Worm (Caenorhabditis elegans) whole organism, mixed stage, embryonic: ENCODE results near the gene jmjd-5.

Experiments
- ceh-43 ChIP-seq: fragments of 200-800 bp; sonication (Bioruptor generic); optimal IDR thresholded peaks from 2 replicates; lab custom pipeline; 2018; ENCODE audit warnings: mild to moderate bottlenecking, missing genetic modification characterization, moderate library complexity, missing compliant biosample characterization
- elt-1 ChIP-seq: sonication (generic microtip); optimal IDR thresholded peaks from 2 replicates; lab custom pipeline; 2017; ENCODE audit warnings: missing genetic modification characterization, mild to moderate bottlenecking, missing compliant biosample characterization, antibody characterized with exemption, moderate library complexity, borderline replicate concordance; ENCODE audit not compliant: insufficient read depth
- elt-3 ChIP-seq: fragments of 150-350 bp; optimal IDR thresholded peaks from 2 replicates; lab custom pipeline; 2014; ENCODE audit warnings: missing biosample characterization, missing genetic modification characterization
- lin-13 ChIP-seq: fragments of 150-350 bp; optimal IDR thresholded peaks from 2 replicates; lab custom pipeline; 2014; ENCODE audit warnings: missing biosample characterization, missing genetic modification characterization
- lsy-2 ChIP-seq: fragments of 150-350 bp; optimal IDR thresholded peaks from 2 replicates; lab custom pipeline; 2014; ENCODE audit warnings: missing biosample characterization, missing genetic modification characterization
- nhr-237 ChIP-seq: fragments of 150-350 bp; optimal IDR thresholded peaks from 2 replicates; lab custom pipeline; 2014; ENCODE audit warnings: missing biosample characterization, missing genetic modification characterization
- nhr-28 ChIP-seq: fragments of 150-350 bp; optimal IDR thresholded peaks from 2 replicates; lab custom pipeline; 2014; ENCODE audit warnings: missing biosample characterization, missing genetic modification characterization
- nhr-76 ChIP-seq: sonication (generic microtip); optimal IDR thresholded peaks from 2 replicates; lab custom pipeline; 2017; ENCODE audit warnings: missing biosample characterization, missing genetic modification characterization
- snpc-4 ChIP-seq: fragments of 150-350 bp; optimal IDR thresholded peaks from 2 replicates; lab custom pipeline; 2014; ENCODE audit warnings: missing biosample characterization, missing genetic modification characterization
- sptf-1 ChIP-seq: sonication (generic microtip); optimal IDR thresholded peaks from 2 replicates; lab custom pipeline; 2017; ENCODE audit warnings: mild to moderate bottlenecking, missing genetic modification characterization, moderate library complexity, missing compliant biosample characterization
- tbx-8 ChIP-seq: fragments of 200-800 bp; sonication (Bioruptor generic); optimal IDR thresholded peaks from 2 replicates; lab custom pipeline; 2018; ENCODE audit warnings: mild to moderate bottlenecking, missing genetic modification characterization, moderate library complexity, missing compliant biosample characterization
- unc-39 ChIP-seq: fragments of 150-350 bp; optimal IDR thresholded peaks from 2 replicates; lab custom pipeline; 2014; ENCODE audit warnings: missing biosample characterization, missing genetic modification characterization
- unc-62 ChIP-seq: fragments of 150-350 bp; optimal IDR thresholded peaks from 2 replicates; lab custom pipeline; 2014; ENCODE audit warnings: missing biosample characterization, missing genetic modification reagents, missing genetic modification characterization
- ztf-11 ChIP-seq: fragments of 150-350 bp; optimal IDR thresholded peaks from 2 replicates; lab custom pipeline; 2014; ENCODE audit warnings: missing biosample characterization, missing genetic modification characterization

DNA sequence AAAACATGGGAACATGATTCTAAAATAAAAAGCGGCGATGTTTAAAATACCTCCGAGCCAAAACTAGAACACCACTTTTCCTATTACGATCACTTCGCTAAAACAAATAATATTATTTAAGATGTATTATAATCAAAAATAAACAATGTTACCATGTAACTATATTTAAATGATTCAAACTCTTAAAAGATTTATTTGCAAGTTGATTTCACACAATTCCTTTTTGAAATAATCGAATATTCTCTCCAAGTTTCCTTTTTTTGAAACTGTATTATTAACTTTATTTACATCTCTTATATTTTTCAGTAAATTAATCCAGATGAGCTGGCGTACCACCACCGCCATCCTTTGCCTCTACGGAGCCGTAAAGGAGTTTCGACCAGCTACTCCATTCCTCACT is 13.9 kb downstream of the jmjd-5 start, which contains the start of gene folt-1:
- TF ChIP-seq tbx-8 (GFP tag; lab: Kevin White, UChicago) (no peak), nhr-76 (tag; lab: Kevin White, UChicago) (no peak), unc-39 (tag; lab: Kevin White, UChicago) (no peak), elt-1 (tag; lab: Kevin White, UChicago) (no peak), snpc-4 (tag; lab: Kevin White, UChicago) (no peak), ztf-11 (tag; lab: Kevin White, UChicago) (no peak), unc-62 (no peak), nhr-237 (tag; lab: Kevin White, UChicago) (no peak), lin-13 (tag; lab: Kevin White, UChicago) (no peak), sptf-1 (tag; lab: Kevin White, UChicago) (no peak), elt-3 (no peak), ceh-43 (GFP tag; lab: Kevin White, UChicago) (no peak), lsy-2 (no peak), nhr-28 (tag; lab: Kevin White, UChicago) (no peak)
